Fruit fly (Drosophila melanogaster): ENCODE results near the gene gnu.

gnu gene

DNA sequence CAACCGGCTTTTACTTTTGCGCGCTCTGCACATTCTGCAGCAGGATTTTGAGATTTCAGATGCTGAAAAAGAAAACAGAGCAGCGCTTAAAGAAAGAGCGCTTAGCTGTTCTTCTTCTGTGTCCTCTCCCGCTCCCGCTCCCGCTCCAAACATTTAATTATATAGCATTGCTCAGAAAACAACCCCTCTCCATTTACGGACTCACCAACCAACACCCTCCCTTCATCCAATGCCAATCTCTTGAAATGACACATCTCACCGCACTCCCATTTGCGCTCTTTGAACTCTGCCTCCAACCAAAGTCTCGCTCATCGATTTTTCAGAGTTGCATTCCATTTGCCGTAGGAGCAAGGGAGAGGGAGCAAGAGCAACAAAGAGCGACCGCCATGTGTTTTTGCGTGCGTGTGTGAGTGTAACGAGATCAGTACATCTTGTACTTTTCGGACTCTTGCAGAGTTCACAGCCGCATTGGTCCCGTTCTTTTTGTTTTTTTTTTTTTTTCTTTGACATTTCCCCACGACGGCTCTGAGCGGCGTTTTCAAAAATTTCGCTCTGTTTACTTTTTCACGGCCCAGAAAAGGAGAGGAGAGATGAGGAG is 48.0 kb downstream of the gnu start (continued):
- TF ChIP-seq CG33557 (GFP tag; optimal IDR thresholded peaks at IDR 0.05) (no peak), Neu2 (GFP tag; optimal IDR thresholded peaks at IDR 0.05; ENCODE audit: borderline replicate concordance) (no peak), CG11695 (GFP tag; IDR thresholded peaks at IDR 0.05) (peak; percentile 15; the same call in 1 of the 3 replicates), CG12219 (GFP tag; optimal IDR thresholded peaks at IDR 0.05) (no peak), CG11723 (GFP tag; optimal IDR thresholded peaks at IDR 0.05) (no peak), pan (optimal IDR thresholded peaks at IDR 0.05) (no peak), pan (GFP tag; optimal IDR thresholded peaks at IDR 0.05 in 1 of 2, IDR thresholded peaks at IDR 0.05 in 1 of 2) (peak in 1 of 2 experiments; percentile 19), Opbp (GFP tag; IDR thresholded peaks at IDR 0.05; ENCODE audit: partially characterized antibody) (no peak), Dad (GFP tag; optimal IDR thresholded peaks at IDR 0.05) (no peak), HLHmδ (GFP tag; optimal IDR thresholded peaks at IDR 0.05) (peak; percentile 11), CG3407 (GFP tag; optimal IDR thresholded peaks at IDR 0.05) (no peak), sim (GFP tag; IDR thresholded peaks at IDR 0.05) (no peak), kay (GFP tag; optimal IDR thresholded peaks at IDR 0.05) (no peak), sqz (GFP tag; optimal IDR thresholded peaks at IDR 0.05) (peak; percentile 74), otp (GFP tag; IDR thresholded peaks at IDR 0.05) (no peak; the same call in 2 of the 3 replicates), CG17829 (tag; optimal IDR thresholded peaks at IDR 0.05) (no peak), tio (GFP tag; optimal IDR thresholded peaks at IDR 0.05) (no peak), luna (GFP tag; optimal IDR thresholded peaks at IDR 0.05) (no peak), MTF-1 (GFP tag; optimal IDR thresholded peaks at IDR 0.05; ENCODE audit: borderline replicate concordance) (no peak), Adf1 (GFP tag; IDR thresholded peaks at IDR 0.05) (peak; percentile 59; the same call in 1 of the 2 replicates), zfh2 (GFP tag; optimal IDR thresholded peaks at IDR 0.05) (no peak), Oaz (GFP tag; IDR thresholded peaks at IDR 0.05) (no peak), CG30020 (tag; optimal IDR thresholded peaks at IDR 0.05) (no peak), CG8944 (GFP tag; optimal IDR thresholded peaks at IDR 0.05) (no peak), Nf-YC (tag; optimal IDR thresholded peaks at IDR 0.05) (no peak), CG6791 (GFP tag; IDR thresholded peaks at IDR 0.05; ENCODE audit: partially characterized antibody) (peak; percentile 44; the same call in 1 of the 3 replicates), Sox102F (GFP tag; optimal IDR thresholded peaks at IDR 0.05) (no peak), CG14050 (GFP tag; IDR thresholded peaks at IDR 0.05) (no peak), CG9932 (GFP tag; IDR thresholded peaks at IDR 0.05) (no peak), lov (optimal IDR thresholded peaks at IDR 0.05) (no peak), lov (GFP tag; IDR thresholded peaks at IDR 0.05) (no peak), Pdp1 (GFP tag; optimal IDR thresholded peaks at IDR 0.05) (no peak), zfh1 (GFP tag; IDR thresholded peaks at IDR 0.05) (no peak), so (GFP tag; IDR thresholded peaks at IDR 0.05) (peak; percentile 56; the same call in 1 of the 3 replicates), NC2α (GFP tag; optimal IDR thresholded peaks at IDR 0.05) (no peak), nom (GFP tag; optimal IDR thresholded peaks at IDR 0.05) (peak; percentile 92), corto (GFP tag; optimal IDR thresholded peaks at IDR 0.05) (peak; percentile 24), CG18262 (tag; optimal IDR thresholded peaks at IDR 0.05) (no peak), cwo (GFP tag; optimal IDR thresholded peaks at IDR 0.05) (no peak), CG32772 (GFP tag; IDR thresholded peaks at IDR 0.05) (peak; percentile 86), CG10462 (GFP tag; optimal IDR thresholded peaks at IDR 0.05) (no peak), CG1647 (GFP tag; optimal IDR thresholded peaks at IDR 0.05) (no peak), NfI (GFP tag; optimal IDR thresholded peaks at IDR 0.05) (no peak), CG32532 (GFP tag; IDR thresholded peaks at IDR 0.05) (peak; percentile 17; the same call in 1 of the 2 replicates), Ets65A (GFP tag) (no peak), rib (GFP tag; IDR thresholded peaks at IDR 0.05) (peak; percentile 36; the same call in 1 of the 2 replicates), CG11093 (GFP tag; IDR thresholded peaks at IDR 0.05) (no peak), CG12942 (GFP tag; optimal IDR thresholded peaks at IDR 0.05) (no peak), CG12391 (tag; optimal IDR thresholded peaks at IDR 0.05) (no peak)

Measured in whole organism, embryonic.